Fruit fly (Drosophila melanogaster) whole organism, embryonic: Measurements from ENCODE around the gene CG1951.

Experiments
- CG11695 ChIP-seq: fragments of 200-800 bp; sonication (Bioruptor generic); IDR thresholded peaks from 3 replicates; pipeline ENCODE4 v1.3.6; 2022; ENCODE audit warnings: missing biosample characterization, missing genetic modification characterization
- CG17328 ChIP-seq: fragments of 200-800 bp; sonication (Bioruptor generic); IDR thresholded peaks from 2 replicates; pipeline ENCODE4 v1.3.6; 2022; ENCODE audit warnings: missing biosample characterization, missing genetic modification characterization
- CG6654 ChIP-seq: fragments of 200-800 bp; sonication (Bioruptor generic); optimal IDR thresholded peaks from 2 replicates; lab custom pipeline; 2017; ENCODE audit warnings: missing biosample characterization, mild to moderate bottlenecking, missing genetic modification characterization
- Dip3 ChIP-seq: fragments of 200-800 bp; sonication (Bioruptor generic); optimal IDR thresholded peaks from 3 replicates; lab custom pipeline; 2016; ENCODE audit warnings: missing biosample characterization, missing genetic modification characterization
- E2f1 ChIP-seq: fragments of 200-800 bp; sonication (Bioruptor generic); IDR thresholded peaks from 2 replicates; pipeline ENCODE4 v1.3.6; 2022; ENCODE audit warnings: missing biosample characterization, missing genetic modification characterization
- Eip74EF ChIP-seq, 2 experiments: fragments of 200-800 bp in 1 of 2; fragments of >200 bp in 1 of 2; sonication (Bioruptor generic) in 1 of 2; optimal IDR thresholded peaks; 2 replicates each; lab custom pipeline; 2017 to 2019; ENCODE audit warnings: missing biosample characterization in 2 of 2, missing genetic modification characterization in 2 of 2, mild to moderate bottlenecking in 1 of 2, moderate library complexity in 1 of 2
- HLH4C ChIP-seq: fragments of 200-800 bp; sonication (Bioruptor generic); IDR thresholded peaks from 3 replicates; pipeline ENCODE4 v1.3.6; 2022; ENCODE audit warnings: missing biosample characterization, missing genetic modification characterization; ENCODE audit not compliant: partially characterized antibody
- Spps ChIP-seq: fragments of 200-800 bp; sonication (Bioruptor generic); optimal IDR thresholded peaks from 2 replicates; lab custom pipeline; 2018; ENCODE audit warnings: missing biosample characterization, mild to moderate bottlenecking, missing genetic modification characterization
- ase ChIP-seq: fragments of 200-800 bp; sonication (Bioruptor generic); IDR thresholded peaks from 3 replicates; pipeline ENCODE4 v1.3.6; 2022; ENCODE audit warnings: missing biosample characterization, missing genetic modification characterization
- bowl ChIP-seq: fragments of 200-800 bp; sonication (Bioruptor generic); IDR thresholded peaks from 2 replicates; pipeline ENCODE4 v1.3.6; 2022; ENCODE audit warnings: missing biosample characterization, missing genetic modification characterization
- gt ChIP-seq: fragments of 200-800 bp; sonication (Bioruptor generic); IDR thresholded peaks from 2 replicates; pipeline ENCODE4 v1.3.6; 2022; ENCODE audit warnings: missing biosample characterization, missing genetic modification characterization
- phol ChIP-seq: fragments of 200-800 bp; sonication (Bioruptor generic); optimal IDR thresholded peaks from 3 replicates; lab custom pipeline; 2018; ENCODE audit warnings: missing biosample characterization, mild to moderate bottlenecking, missing genetic modification characterization, moderate library complexity
- sqz ChIP-seq: fragments of 200-800 bp; sonication (Bioruptor generic); optimal IDR thresholded peaks from 3 replicates; lab custom pipeline; 2018; ENCODE audit warnings: missing biosample characterization, mild to moderate bottlenecking, missing genetic modification characterization

dm6 chr3R:29063921-29064460 lies 37.0 kb downstream of the CG1951 start:
- TF ChIP-seq CG6654 (GFP tag; lab: Kevin White, UChicago), result no peak
- TF ChIP-seq phol (tag; lab: Kevin White, UChicago), result no peak
- TF ChIP-seq CG17328 (GFP tag; lab: Robert Waterston, UW), result no peak
- TF ChIP-seq ase (GFP tag; lab: Robert Waterston, UW), result no peak
- no peak for TF ChIP-seq Dip3 (GFP tag; lab: Kevin White, UChicago)
- no peak for TF ChIP-seq HLH4C (GFP tag; lab: Robert Waterston, UW)
- TF ChIP-seq gt (GFP tag; lab: Robert Waterston, UW), result no peak
- TF ChIP-seq sqz (GFP tag; lab: Kevin White, UChicago), result peak; percentile 10
- TF ChIP-seq bowl, result no peak
- TF ChIP-seq Spps (tag; lab: Kevin White, UChicago), result no peak
- TF ChIP-seq Eip74EF (GFP tag; optimal IDR thresholded peaks at IDR 0.05; lab: Kevin White, UChicago), result no peak
- no peak for TF ChIP-seq E2f1
- TF ChIP-seq CG11695, result no peak
